Fruit fly (Drosophila melanogaster) whole organism, pupa: ENCODE results near the gene rk.

Source experiments
- CG13204 ChIP-seq: fragments of 200-800 bp; sonication (Bioruptor generic); optimal IDR thresholded peaks from 2 replicates; lab custom pipeline; 2018; ENCODE audit warnings: missing biosample characterization, mild to moderate bottlenecking, missing genetic modification characterization, moderate library complexity
- CG14655 ChIP-seq: fragments of 200-800 bp; sonication (Bioruptor generic); optimal IDR thresholded peaks from 3 replicates; lab custom pipeline; 2017; ENCODE audit warnings: mild to moderate bottlenecking, missing biosample characterization, missing genetic modification reagents, missing genetic modification characterization
- CG8301 ChIP-seq: fragments of 200-800 bp; sonication (Bioruptor generic); optimal IDR thresholded peaks from 2 replicates; lab custom pipeline; 2018; ENCODE audit warnings: missing biosample characterization, mild to moderate bottlenecking, missing genetic modification characterization
- Snoo ChIP-seq: fragments of 200-800 bp; sonication (Bioruptor generic); optimal IDR thresholded peaks from 3 replicates; lab custom pipeline; 2017; ENCODE audit warnings: missing biosample characterization, mild to moderate bottlenecking, missing genetic modification characterization, inconsistent platforms
- fd96Ca ChIP-seq: fragments of 200-800 bp; sonication (Bioruptor generic); IDR thresholded peaks from 3 replicates; pipeline ENCODE4 v1.3.6; 2022; ENCODE audit warnings: missing biosample characterization, missing genetic modification characterization

DNA sequence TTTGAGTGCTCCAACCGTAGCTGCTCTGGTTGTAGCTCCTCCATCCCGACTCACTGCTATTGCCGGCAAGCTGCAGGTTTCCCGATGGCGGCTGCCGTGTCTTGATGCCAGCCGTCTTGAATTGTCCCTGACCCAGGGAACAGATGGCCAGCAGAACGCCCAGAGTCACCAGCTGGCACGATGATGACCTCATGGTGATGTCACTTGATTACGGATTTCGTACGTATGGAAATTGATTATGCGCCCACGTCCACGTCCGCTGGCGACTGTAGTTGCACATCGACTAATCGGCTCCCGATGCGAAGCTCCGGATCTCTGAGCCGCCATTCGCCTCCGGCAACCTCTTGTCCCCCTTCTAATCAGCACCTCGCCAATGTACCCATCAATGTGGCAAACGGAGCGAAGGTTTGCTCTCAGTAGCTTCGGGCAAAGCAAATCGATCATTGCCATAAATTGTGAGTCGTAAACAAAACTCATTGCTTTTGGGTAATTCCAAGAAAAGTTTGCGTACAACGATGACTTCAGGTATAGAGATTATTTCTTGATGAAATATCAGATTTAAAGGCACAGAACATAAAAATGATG, 34.2 kb downstream of the rk start, which contains the start of gene NimB2:
- TF ChIP-seq CG14655 (GFP tag; lab: Kevin White, UChicago) (no peak), CG13204 (no peak), CG8301 (no peak), fd96Ca (no peak), Snoo (tag; lab: Kevin White, UChicago) (no peak)
